Worm (Caenorhabditis elegans): Measurements from ENCODE around the gene col-39.

- TF ChIP-seq K11D2.4 (GFP tag; IDR thresholded peaks at IDR 0.05), result no peak
- TF ChIP-seq hmg-20 (GFP tag; IDR thresholded peaks at IDR 0.05), result no peak
- no peak for TF ChIP-seq aptf-2 (GFP tag; conservative IDR thresholded peaks at IDR 0.05)
- no peak for TF ChIP-seq egrh-3 (GFP tag; IDR thresholded peaks at IDR 0.05)
- TF ChIP-seq atf-7 (tag; optimal IDR thresholded peaks at IDR 0.05), result no peak
- TF ChIP-seq ama-1 (optimal IDR thresholded peaks at IDR 0.05), result no peak
- no peak for TF ChIP-seq ama-1 (GFP tag; optimal IDR thresholded peaks at IDR 0.05)
- TF ChIP-seq tbx-9 (tag; optimal IDR thresholded peaks at IDR 0.05; ENCODE audit: borderline replicate concordance), result no peak
- TF ChIP-seq snpc-1.1 (tag; optimal IDR thresholded peaks at IDR 0.05; ENCODE audit: insufficient read depth), result no peak
- no peak for TF ChIP-seq attf-5 (GFP tag; optimal IDR thresholded peaks at IDR 0.05)
- TF ChIP-seq pha-4 (tag; optimal IDR thresholded peaks at IDR 0.05), result no peak
- TF ChIP-seq nfya-2 (GFP tag; IDR thresholded peaks at IDR 0.05), result no peak
- TF ChIP-seq snpc-4 (GFP tag; optimal IDR thresholded peaks at IDR 0.05), result no peak
- TF ChIP-seq snpc-4 (tag; optimal IDR thresholded peaks at IDR 0.05), result no peak
- TF ChIP-seq ztf-3 (GFP tag; optimal IDR thresholded peaks at IDR 0.05), result no peak
Observed at ce11 chrII:10731552-10731951, 26.8 kb downstream of the col-39 start, which contains the start of gene glb-12.
